Fruit fly (Drosophila melanogaster): ENCODE measurements around the gene CG15337.

dm6 chrX:8196598-8197228 lies 36.9 kb downstream of the CG15337 start:
- TF ChIP-seq CG8478 (optimal IDR thresholded peaks at IDR 0.05) (no peak), CTCF (optimal IDR thresholded peaks at IDR 0.05) (no peak)
